Fruit fly (Drosophila melanogaster) whole organism, wandering third instar larva: ENCODE data around the gene CG6870.

Experiments
- Abd-B ChIP-seq: fragments of >200 bp; optimal IDR thresholded peaks from 2 replicates; lab custom pipeline; 2017; ENCODE audit warnings: missing biosample characterization, missing genetic modification characterization
- CG32264 ChIP-seq: fragments of 200-800 bp; sonication (Bioruptor generic); optimal IDR thresholded peaks from 2 replicates; lab custom pipeline; 2016; ENCODE audit warnings: missing biosample characterization, missing genetic modification characterization
- CG9705 ChIP-seq: fragments of 200-800 bp; sonication (Bioruptor generic); optimal IDR thresholded peaks from 2 replicates; lab custom pipeline; 2018; ENCODE audit warnings: missing biosample characterization, mild to moderate bottlenecking, missing genetic modification characterization
- CrebA ChIP-seq: fragments of 200-800 bp; sonication (Bioruptor generic); optimal IDR thresholded peaks from 2 replicates; lab custom pipeline; 2016; ENCODE audit warnings: missing biosample characterization, mild to moderate bottlenecking, missing genetic modification characterization, borderline replicate concordance
- Dfd ChIP-seq: fragments of >200 bp; optimal IDR thresholded peaks from 2 replicates; lab custom pipeline; 2017; ENCODE audit warnings: missing biosample characterization, missing genetic modification characterization
- Dif ChIP-seq: fragments of 200-275, 200-300 bp; sonication (Bioruptor generic); optimal IDR thresholded peaks from 2 replicates; lab custom pipeline; 2018; ENCODE audit warnings: missing biosample characterization, missing genetic modification characterization; ENCODE audit not compliant: partially characterized antibody
- GATAd ChIP-seq: sonication (Bioruptor generic); optimal IDR thresholded peaks from 2 replicates; lab custom pipeline; 2016; ENCODE audit warnings: missing biosample characterization, missing genetic modification characterization
- HLH106 ChIP-seq: fragments of 200-800 bp; optimal IDR thresholded peaks from 3 replicates; lab custom pipeline; 2019; ENCODE audit warnings: missing biosample characterization, mild to moderate bottlenecking, missing genetic modification characterization, moderate library complexity
- Hnf4 ChIP-seq: fragments of 200-800 bp; sonication (Bioruptor generic); optimal IDR thresholded peaks from 2 replicates; lab custom pipeline; 2016; ENCODE audit warnings: missing biosample characterization, mild to moderate bottlenecking, missing genetic modification characterization
- Hr78 ChIP-seq: fragments of >200 bp; optimal IDR thresholded peaks from 2 replicates; lab custom pipeline; 2017; ENCODE audit warnings: missing biosample characterization, missing genetic modification characterization
- Hr83 ChIP-seq: fragments of 200-300 bp; sonication (Bioruptor generic); optimal IDR thresholded peaks from 2 replicates; lab custom pipeline; 2016; ENCODE audit warnings: missing biosample characterization, mild to moderate bottlenecking, missing genetic modification characterization, moderate library complexity; ENCODE audit not compliant: poor library complexity, severe bottlenecking
- Mio ChIP-seq: sonication (Bioruptor generic); optimal IDR thresholded peaks from 2 replicates; lab custom pipeline; 2016; ENCODE audit warnings: missing biosample characterization, missing genetic modification characterization
- Myc ChIP-seq: fragments of >200 bp; optimal IDR thresholded peaks from 2 replicates; lab custom pipeline; 2017
- OdsH ChIP-seq: fragments of 200-800 bp; sonication (Bioruptor generic); optimal IDR thresholded peaks from 2 replicates; lab custom pipeline; 2016; ENCODE audit warnings: missing biosample characterization, mild to moderate bottlenecking, missing genetic modification characterization
- Vsx2 ChIP-seq: fragments of 200-300, 225-300 bp; sonication (Bioruptor generic); optimal IDR thresholded peaks from 2 replicates; lab custom pipeline; 2018; ENCODE audit warnings: missing biosample characterization, missing genetic modification characterization; ENCODE audit not compliant: partially characterized antibody
- br ChIP-seq: fragments of 200-800 bp; sonication (Bioruptor generic); optimal IDR thresholded peaks from 2 replicates; lab custom pipeline; 2016; ENCODE audit warnings: missing biosample characterization, missing genetic modification characterization
- brk ChIP-seq: fragments of 200-800 bp; sonication (Bioruptor generic); optimal IDR thresholded peaks from 2 replicates; lab custom pipeline; 2016; ENCODE audit warnings: missing biosample characterization, mild to moderate bottlenecking, missing genetic modification characterization
- dmrt93B ChIP-seq: fragments of 200-800 bp; sonication (Bioruptor generic); optimal IDR thresholded peaks from 2 replicates; lab custom pipeline; 2018; ENCODE audit warnings: missing biosample characterization, mild to moderate bottlenecking, missing genetic modification characterization
- dsf ChIP-seq: sonication (Bioruptor generic); optimal IDR thresholded peaks from 2 replicates; lab custom pipeline; 2016; ENCODE audit warnings: missing biosample characterization, missing genetic modification characterization, borderline replicate concordance
- ey ChIP-seq: fragments of 200-800 bp; sonication (Bioruptor generic); optimal IDR thresholded peaks from 2 replicates; lab custom pipeline; 2016; ENCODE audit warnings: missing biosample characterization, missing genetic modification characterization
- fru ChIP-seq: fragments of 200-800 bp; sonication (Bioruptor generic); optimal IDR thresholded peaks from 3 replicates; lab custom pipeline; 2016; ENCODE audit warnings: missing biosample characterization, mild to moderate bottlenecking, missing genetic modification characterization
- h ChIP-seq: fragments of 200-800 bp; sonication (Bioruptor generic); optimal IDR thresholded peaks from 3 replicates; lab custom pipeline; 2016; ENCODE audit warnings: missing biosample characterization, mild to moderate bottlenecking, missing genetic modification characterization
- lola ChIP-seq: fragments of >200 bp; optimal IDR thresholded peaks from 2 replicates; lab custom pipeline; 2017; ENCODE audit warnings: missing biosample characterization, missing genetic modification characterization
- pan ChIP-seq: fragments of >200 bp; optimal IDR thresholded peaks from 2 replicates; lab custom pipeline; 2017
- psq ChIP-seq: fragments of 200-800 bp; sonication (Bioruptor generic); optimal IDR thresholded peaks from 3 replicates; lab custom pipeline; 2017; ENCODE audit warnings: missing biosample characterization, mild to moderate bottlenecking, missing genetic modification characterization, moderate library complexity
- rgr ChIP-seq: fragments of 200-800 bp; sonication (Bioruptor generic); optimal IDR thresholded peaks from 3 replicates; lab custom pipeline; 2016; ENCODE audit warnings: missing biosample characterization, mild to moderate bottlenecking, missing genetic modification characterization
- sage ChIP-seq: fragments of 200-800 bp; sonication (Bioruptor generic); optimal IDR thresholded peaks from 2 replicates; lab custom pipeline; 2016; ENCODE audit warnings: missing biosample characterization, mild to moderate bottlenecking, missing genetic modification characterization
- sv ChIP-seq: fragments of 200-800 bp; sonication (Bioruptor generic); optimal IDR thresholded peaks from 3 replicates; lab custom pipeline; 2016; ENCODE audit warnings: missing biosample characterization, missing genetic modification characterization
- tai ChIP-seq: sonication (Bioruptor generic); optimal IDR thresholded peaks from 2 replicates; lab custom pipeline; 2016; ENCODE audit warnings: missing biosample characterization, missing genetic modification characterization
- usp ChIP-seq: fragments of >200 bp; optimal IDR thresholded peaks from 2 replicates; lab custom pipeline; 2017; ENCODE audit warnings: missing biosample characterization, missing genetic modification characterization
- woc ChIP-seq: sonication (Bioruptor generic); optimal IDR thresholded peaks from 2 replicates; lab custom pipeline; 2016; ENCODE audit warnings: missing biosample characterization, mild to moderate bottlenecking, missing genetic modification characterization

CG6870 gene

dm6 chr2L:17591960-17592359 lies at the start of gene CG6870, which contains the start of gene Sytalpha:
Gene CG6870 (minus strand): TSS chr2L:17592299.
Gene Sytalpha (plus strand): TSS chr2L:17592260.
- TF ChIP-seq h (no peak), Dif (GFP tag; lab: Kevin White, UChicago) (no peak), Dfd (GFP tag; lab: Kevin White, UChicago) (no peak), fru (GFP tag; lab: Kevin White, UChicago) (no peak), lola (GFP tag; lab: Kevin White, UChicago) (no peak), ey (no peak), Hr78 (GFP tag; lab: Kevin White, UChicago) (no peak), tai (GFP tag; lab: Kevin White, UChicago) (no peak), brk (GFP tag; lab: Kevin White, UChicago) (no peak), Mio (GFP tag; lab: Kevin White, UChicago) (no peak), CG32264 (GFP tag; lab: Kevin White, UChicago) (no peak), woc (GFP tag; lab: Kevin White, UChicago) (no peak)

- no peak for TF ChIP-seq brk (GFP tag; lab: Kevin White, UChicago)
- no peak for TF ChIP-seq sv (GFP tag; lab: Kevin White, UChicago)
- no peak for TF ChIP-seq Hr78 (GFP tag; lab: Kevin White, UChicago)
- TF ChIP-seq Dif (GFP tag; lab: Kevin White, UChicago), result no peak
These were observed 35.5 kb upstream of the CG6870 start, which contains the start of gene CG43054 for dm6 chr2L:17627559-17627958. Gene CG43054 (plus strand): TSS chr2L:17627859.

dm6 chr2L:17625992-17626391 lies 33.9 kb upstream of the CG6870 start, which contains the start of gene CG15147:
Gene CG15147 (minus strand): TSS chr2L:17626381.
- TF ChIP-seq lola (GFP tag; lab: Kevin White, UChicago), result no peak
- TF ChIP-seq sage (GFP tag; lab: Kevin White, UChicago), result no peak
- TF ChIP-seq dmrt93B (GFP tag; lab: Kevin White, UChicago), result no peak

dm6 chr2L:17621194-17621593 lies 29.1 kb upstream of the CG6870 start:
- TF ChIP-seq dmrt93B (GFP tag; lab: Kevin White, UChicago) (no peak), sv (GFP tag; lab: Kevin White, UChicago) (no peak), rgr (no peak), pan (lab: Kevin White, UChicago) (no peak), psq (GFP tag; lab: Kevin White, UChicago) (no peak), HLH106 (no peak), CG32264 (GFP tag; lab: Kevin White, UChicago) (no peak), Vsx2 (GFP tag; lab: Kevin White, UChicago) (no peak), usp (no peak), Hr83 (GFP tag; lab: Kevin White, UChicago) (no peak), Dfd (GFP tag; lab: Kevin White, UChicago) (no peak), CrebA (GFP tag; lab: Kevin White, UChicago) (no peak), dsf (GFP tag; lab: Kevin White, UChicago) (no peak), brk (GFP tag; lab: Kevin White, UChicago) (no peak), woc (GFP tag; lab: Kevin White, UChicago) (no peak), GATAd (GFP tag; lab: Kevin White, UChicago) (no peak), OdsH (no peak), Abd-B (GFP tag; lab: Kevin White, UChicago) (no peak), CG9705 (GFP tag; lab: Kevin White, UChicago) (no peak)

dm6 chr2L:17615471-17615870 lies 23.4 kb upstream of the CG6870 start:
- TF ChIP-seq Myc (lab: Kevin White, UChicago) (no peak), psq (GFP tag; lab: Kevin White, UChicago) (no peak), OdsH (no peak), Hnf4 (GFP tag; lab: Kevin White, UChicago) (no peak), usp (no peak), h (no peak), br (GFP tag; lab: Kevin White, UChicago) (no peak), Mio (GFP tag; lab: Kevin White, UChicago) (no peak)
- TF ChIP-seq, all 38 proteins: peak for 0
